Fruit fly (Drosophila melanogaster) S2 (cell line): ENCODE data around the gene Naam.

Experiments used
- CG8478 ChIP-seq: fragments of >200 bp; optimal IDR thresholded peaks from 2 replicates; lab custom pipeline; 2018
- CTCF ChIP-seq, 2 experiments: fragments of >200 bp; optimal IDR thresholded peaks; 2 replicates each; lab custom pipeline; 2018

dm6 chr3R:19641498-19642065, 29.7 kb upstream of the Naam start:
- TF ChIP-seq CG8478 (lab: Kevin White, UChicago) (no peak), CTCF (optimal IDR thresholded peaks at IDR 0.05; lab: Kevin White, UChicago) (no peak)
